Fruit fly (Drosophila melanogaster): ENCODE results near the gene AOX2.

The AOX2 gene

DNA sequence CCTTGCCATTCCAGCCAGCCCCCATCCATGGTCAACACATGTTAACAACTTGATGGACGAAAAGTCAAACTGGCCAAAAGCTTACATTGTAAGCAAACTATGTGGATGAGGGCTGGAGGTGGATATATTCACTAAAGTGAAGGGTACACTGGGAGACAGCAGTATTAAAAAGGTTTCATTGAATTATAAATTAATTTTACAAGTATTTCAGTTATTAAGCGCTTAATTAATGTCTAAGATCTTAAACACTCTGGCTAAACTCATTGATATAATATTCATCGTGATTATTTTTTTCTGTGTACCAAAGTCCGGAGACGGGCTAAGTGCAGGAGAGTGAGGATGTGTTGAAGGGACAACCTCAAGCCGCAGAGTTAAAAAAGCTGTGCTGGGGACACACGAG is 26.4 kb upstream of the AOX2 start (continued):
- TF ChIP-seq dsx (GFP tag; optimal IDR thresholded peaks at IDR 0.05; ENCODE audit: poor library complexity, severe bottlenecking) (peak; percentile 98), achi (GFP tag; optimal IDR thresholded peaks at IDR 0.05) (peak; percentile 74), cyc (GFP tag; optimal IDR thresholded peaks at IDR 0.05) (peak; percentile 70), CG11902 (GFP tag; optimal IDR thresholded peaks at IDR 0.05) (peak; percentile 61), CG1621 (tag; optimal IDR thresholded peaks at IDR 0.05) (peak; percentile 64), Hr39 (GFP tag; optimal IDR thresholded peaks at IDR 0.05) (peak; percentile 66), esn (GFP tag; optimal IDR thresholded peaks at IDR 0.05) (peak; percentile 74), net (GFP tag; optimal IDR thresholded peaks at IDR 0.05) (peak; percentile 50), CG31627 (GFP tag; optimal IDR thresholded peaks at IDR 0.05) (peak; percentile 66), Lpt (GFP tag; optimal IDR thresholded peaks at IDR 0.05) (peak; percentile 2), CG7368 (GFP tag; optimal IDR thresholded peaks at IDR 0.05) (peak; percentile 54), Blimp-1 (GFP tag; optimal IDR thresholded peaks at IDR 0.05) (no peak), CG4318 (GFP tag; optimal IDR thresholded peaks at IDR 0.05) (no peak), Eip78C (GFP tag) (peak; percentile 95), spab (GFP tag; optimal IDR thresholded peaks at IDR 0.05) (peak; percentile 69), CG8119 (GFP tag; IDR thresholded peaks at IDR 0.05) (peak; percentile 68), CG10669 (GFP tag; optimal IDR thresholded peaks at IDR 0.05) (peak; percentile 82)

DNA sequence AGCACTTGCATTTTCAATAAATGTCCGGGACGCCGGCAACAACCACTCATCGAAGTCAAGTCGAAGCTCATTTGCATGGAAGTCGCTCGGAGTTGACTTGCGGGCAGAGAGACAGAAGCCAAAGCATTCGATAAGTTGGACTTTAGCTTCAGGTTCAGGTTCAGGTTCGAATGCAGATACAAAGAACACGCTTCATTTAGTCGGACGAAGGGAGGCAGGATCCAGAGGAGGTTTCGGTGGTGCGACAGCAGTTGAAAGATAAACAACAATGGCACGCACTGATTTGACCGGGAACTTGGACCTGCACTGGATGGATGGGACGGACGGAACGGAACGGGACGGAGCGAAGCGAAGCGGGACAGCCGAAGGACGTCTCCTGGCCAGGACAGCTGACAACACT is 25.7 kb upstream of the AOX2 start:
- TF ChIP-seq fkh (GFP tag; optimal IDR thresholded peaks at IDR 0.05) = no peak
- no peak for TF ChIP-seq Ets96B (tag; optimal IDR thresholded peaks at IDR 0.05)
- peak; percentile 1 for TF ChIP-seq Sox102F (GFP tag; optimal IDR thresholded peaks at IDR 0.05)
- no peak for TF ChIP-seq Met (GFP tag; optimal IDR thresholded peaks at IDR 0.05)
- no peak for TF ChIP-seq CG6163 (GFP tag; IDR thresholded peaks at IDR 0.05)
- TF ChIP-seq cyc (GFP tag; optimal IDR thresholded peaks at IDR 0.05) = no peak
- no peak for TF ChIP-seq lz (GFP tag; optimal IDR thresholded peaks at IDR 0.05)
- no peak for TF ChIP-seq CG32006 (GFP tag; optimal IDR thresholded peaks at IDR 0.05)
- no peak for TF ChIP-seq salr (GFP tag; optimal IDR thresholded peaks at IDR 0.05)
- TF ChIP-seq fd59A (GFP tag; optimal IDR thresholded peaks at IDR 0.05) = no peak
- TF ChIP-seq CG11762 (GFP tag; optimal IDR thresholded peaks at IDR 0.05; ENCODE audit: insufficient read depth) = no peak
- no peak for TF ChIP-seq CG31627 (GFP tag; optimal IDR thresholded peaks at IDR 0.05)
- TF ChIP-seq Ets21C (GFP tag; optimal IDR thresholded peaks at IDR 0.05) = no peak
- peak; percentile 7 for TF ChIP-seq Eip78C (GFP tag)
- TF ChIP-seq CG6792 (GFP tag; optimal IDR thresholded peaks at IDR 0.05) = no peak
- TF ChIP-seq CG6808 (GFP tag; optimal IDR thresholded peaks at IDR 0.05) = peak; percentile 56
- TF ChIP-seq CG3032 (tag; optimal IDR thresholded peaks at IDR 0.05) = no peak
- TF ChIP-seq CG1621 (tag; optimal IDR thresholded peaks at IDR 0.05) = peak; percentile 48
- no peak for TF ChIP-seq CG7368 (GFP tag; optimal IDR thresholded peaks at IDR 0.05)
- TF ChIP-seq Blimp-1 (GFP tag; optimal IDR thresholded peaks at IDR 0.05) = no peak
- TF ChIP-seq vri (GFP tag; optimal IDR thresholded peaks at IDR 0.05) = no peak
- TF ChIP-seq dac (GFP tag; optimal IDR thresholded peaks at IDR 0.05) = no peak
- TF ChIP-seq CG9139 (GFP tag; optimal IDR thresholded peaks at IDR 0.05) = peak; percentile 13
- no peak for TF ChIP-seq eg (GFP tag; IDR thresholded peaks at IDR 0.05)
- no peak for TF ChIP-seq Smox (GFP tag; optimal IDR thresholded peaks at IDR 0.05)
- TF ChIP-seq CG3919 (GFP tag; optimal IDR thresholded peaks at IDR 0.05) = peak; percentile 20
- TF ChIP-seq dsx (GFP tag; optimal IDR thresholded peaks at IDR 0.05; ENCODE audit: poor library complexity, severe bottlenecking) = no peak
- TF ChIP-seq CG10631 (GFP tag; optimal IDR thresholded peaks at IDR 0.05) = no peak
- TF ChIP-seq Hr38 (GFP tag; optimal IDR thresholded peaks at IDR 0.05) = no peak
- no peak for TF ChIP-seq Gug (GFP tag; IDR thresholded peaks at IDR 0.05)
- no peak for TF ChIP-seq CG15336 (GFP tag; IDR thresholded peaks at IDR 0.05)
- TF ChIP-seq CG8119 (GFP tag; IDR thresholded peaks at IDR 0.05) = no peak
- TF ChIP-seq esn (GFP tag; optimal IDR thresholded peaks at IDR 0.05) = no peak
- no peak for TF ChIP-seq acj6 (GFP tag; optimal IDR thresholded peaks at IDR 0.05)
- TF ChIP-seq CG16779 (tag; optimal IDR thresholded peaks at IDR 0.05) = no peak
- TF ChIP-seq achi (GFP tag; optimal IDR thresholded peaks at IDR 0.05) = no peak
- TF ChIP-seq Eip93F (GFP tag; optimal IDR thresholded peaks at IDR 0.05) = no peak
- TF ChIP-seq fd85E (GFP tag; optimal IDR thresholded peaks at IDR 0.05) = no peak
- no peak for TF ChIP-seq CG10669 (GFP tag; optimal IDR thresholded peaks at IDR 0.05)
- TF ChIP-seq Hr4 (GFP tag; optimal IDR thresholded peaks at IDR 0.05) = no peak
- no peak for TF ChIP-seq topi (GFP tag; optimal IDR thresholded peaks at IDR 0.05)
- peak; percentile 55 to 82 for TF ChIP-seq ss (GFP tag; optimal IDR thresholded peaks at IDR 0.05)
- TF ChIP-seq pdm3 (GFP tag; optimal IDR thresholded peaks at IDR 0.05) = no peak
- no peak for TF ChIP-seq CG4318 (GFP tag; optimal IDR thresholded peaks at IDR 0.05)

Data from whole organism, prepupa.